Fruit fly (Drosophila melanogaster) whole organism, embryonic: ENCODE results near the gene pbl.

ENCODE experiments used
- CG12769 ChIP-seq: fragments of 200-800 bp; sonication (Bioruptor generic); optimal IDR thresholded peaks from 2 replicates; lab custom pipeline; 2019; ENCODE audit warnings: missing biosample characterization, mild to moderate bottlenecking, missing genetic modification characterization, moderate library complexity
- CG14667 ChIP-seq: fragments of 200-800 bp; sonication (Bioruptor generic); IDR thresholded peaks from 2 replicates; pipeline ENCODE4 v1.3.6; 2022; ENCODE audit warnings: missing biosample characterization, missing genetic modification characterization
- CG32772 ChIP-seq: fragments of 200-800 bp; sonication (Bioruptor generic); IDR thresholded peaks from 2 replicates; pipeline ENCODE4 v1.3.6; 2022; ENCODE audit warnings: missing biosample characterization, missing genetic modification characterization
- Eip74EF ChIP-seq, 2 experiments: fragments of 200-800 bp in 1 of 2; fragments of >200 bp in 1 of 2; sonication (Bioruptor generic) in 1 of 2; optimal IDR thresholded peaks; 2 replicates each; lab custom pipeline; 2017 to 2019; ENCODE audit warnings: missing biosample characterization in 2 of 2, missing genetic modification characterization in 2 of 2, mild to moderate bottlenecking in 1 of 2, moderate library complexity in 1 of 2
- Gug ChIP-seq: fragments of 200-800 bp; sonication (Bioruptor generic); IDR thresholded peaks from 4 replicates; pipeline ENCODE4 v1.3.6; 2022; ENCODE audit warnings: missing biosample characterization, missing genetic modification characterization
- Lpt ChIP-seq: fragments of >200 bp; optimal IDR thresholded peaks from 2 replicates; lab custom pipeline; 2018; ENCODE audit warnings: missing biosample characterization, missing genetic modification characterization
- psq ChIP-seq: fragments of 200-800 bp; sonication (Bioruptor generic); optimal IDR thresholded peaks from 2 replicates; lab custom pipeline; 2017; ENCODE audit warnings: missing biosample characterization, missing genetic modification characterization
- twi ChIP-seq: fragments of 200-800 bp; optimal IDR thresholded peaks from 2 replicates; lab custom pipeline; 2019; ENCODE audit warnings: missing biosample characterization, mild to moderate bottlenecking, missing genetic modification characterization, moderate library complexity

DNA sequence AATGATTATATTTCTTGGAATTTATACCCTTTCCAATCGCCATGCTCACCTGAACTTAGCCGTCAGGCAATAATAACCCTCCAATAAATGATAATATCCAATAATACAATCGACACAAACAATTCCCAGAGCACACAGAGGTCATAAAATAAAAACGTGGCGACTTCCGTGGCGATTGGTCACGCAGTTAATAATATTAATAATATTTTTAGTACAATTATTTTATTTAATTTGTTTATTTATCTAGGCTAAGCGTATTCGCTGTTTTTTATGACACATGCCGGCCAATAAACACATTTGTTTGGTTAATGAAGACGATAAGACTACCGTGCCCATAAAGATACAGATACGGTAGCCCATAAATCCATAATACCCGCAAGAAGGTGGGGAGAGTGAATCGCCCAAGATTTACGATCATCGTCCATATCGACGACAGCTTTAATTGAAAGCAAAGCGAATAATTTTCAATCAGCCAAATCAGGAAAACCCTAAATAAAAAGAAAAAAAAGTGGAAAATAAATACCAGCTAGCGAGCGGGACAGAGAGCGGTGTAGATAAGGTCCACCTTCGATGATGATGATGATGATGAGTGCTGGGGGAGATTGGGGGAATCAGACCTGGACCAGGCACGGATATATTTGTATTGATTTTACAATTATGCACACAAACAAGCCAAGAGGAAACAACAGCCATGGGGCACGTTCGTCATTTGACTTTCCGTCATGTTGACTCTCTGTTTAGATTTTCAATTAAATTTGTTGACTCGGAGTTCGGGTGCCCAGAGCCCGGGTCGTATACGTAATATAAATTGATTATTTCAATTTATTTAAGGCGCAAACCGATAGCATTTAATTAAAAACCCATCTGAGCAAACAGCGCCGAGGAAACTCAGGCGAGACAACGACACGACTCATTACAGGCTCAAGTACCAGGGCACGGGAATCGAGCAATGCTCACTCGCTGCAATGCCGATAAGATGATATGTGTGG, 49.2 kb upstream of the pbl start:
- no peak for TF ChIP-seq CG14667 (GFP tag; lab: Robert Waterston, UW)
- no peak for TF ChIP-seq CG32772
- no peak for TF ChIP-seq Lpt (GFP tag; lab: Kevin White, UChicago)
- no peak for TF ChIP-seq CG12769 (tag; lab: Kevin White, UChicago)
- no peak for TF ChIP-seq twi (tag; lab: Kevin White, UChicago)
- TF ChIP-seq Eip74EF (GFP tag; optimal IDR thresholded peaks at IDR 0.05; lab: Kevin White, UChicago): no peak
- no peak for TF ChIP-seq psq (GFP tag; lab: Kevin White, UChicago)
- no peak for TF ChIP-seq Gug
